Worm (Caenorhabditis elegans): Measurements from ENCODE around the gene F36F12.1.

ce11 chrV:2110368-2110767 lies 7.3 kb upstream of the F36F12.1 start, which contains the start of gene F22F7.3:
- no peak for TF ChIP-seq F37B4.10 (GFP tag; IDR thresholded peaks at IDR 0.05)
- TF ChIP-seq attf-5 (GFP tag; optimal IDR thresholded peaks at IDR 0.05): no peak
- no peak for TF ChIP-seq snpc-4 (GFP tag; optimal IDR thresholded peaks at IDR 0.05)
- no peak for TF ChIP-seq snpc-4 (tag; optimal IDR thresholded peaks at IDR 0.05)
- no peak for TF ChIP-seq F10E7.11 (tag; optimal IDR thresholded peaks at IDR 0.05)
- no peak for TF ChIP-seq unc-62 (GFP tag; optimal IDR thresholded peaks at IDR 0.05)
- no peak for TF ChIP-seq efl-1 (GFP tag; optimal IDR thresholded peaks at IDR 0.05)
- no peak for TF ChIP-seq ceh-79 (tag; optimal IDR thresholded peaks at IDR 0.05)
- TF ChIP-seq sptf-2 (GFP tag; optimal IDR thresholded peaks at IDR 0.05): no peak
- no peak for TF ChIP-seq tbp1 (GFP tag; optimal IDR thresholded peaks at IDR 0.05)
- TF ChIP-seq unc-130 (GFP tag; optimal IDR thresholded peaks at IDR 0.05): no peak
- no peak for TF ChIP-seq him-1 (tag; optimal IDR thresholded peaks at IDR 0.05)
- TF ChIP-seq F22D6.2 (tag; optimal IDR thresholded peaks at IDR 0.05): no peak
